Worm (Caenorhabditis elegans): ENCODE results near the gene col-143.
A peak's percentile ranks its signal among the peaks of the same experiment; 100 is the strongest.

The col-143 gene

DNA sequence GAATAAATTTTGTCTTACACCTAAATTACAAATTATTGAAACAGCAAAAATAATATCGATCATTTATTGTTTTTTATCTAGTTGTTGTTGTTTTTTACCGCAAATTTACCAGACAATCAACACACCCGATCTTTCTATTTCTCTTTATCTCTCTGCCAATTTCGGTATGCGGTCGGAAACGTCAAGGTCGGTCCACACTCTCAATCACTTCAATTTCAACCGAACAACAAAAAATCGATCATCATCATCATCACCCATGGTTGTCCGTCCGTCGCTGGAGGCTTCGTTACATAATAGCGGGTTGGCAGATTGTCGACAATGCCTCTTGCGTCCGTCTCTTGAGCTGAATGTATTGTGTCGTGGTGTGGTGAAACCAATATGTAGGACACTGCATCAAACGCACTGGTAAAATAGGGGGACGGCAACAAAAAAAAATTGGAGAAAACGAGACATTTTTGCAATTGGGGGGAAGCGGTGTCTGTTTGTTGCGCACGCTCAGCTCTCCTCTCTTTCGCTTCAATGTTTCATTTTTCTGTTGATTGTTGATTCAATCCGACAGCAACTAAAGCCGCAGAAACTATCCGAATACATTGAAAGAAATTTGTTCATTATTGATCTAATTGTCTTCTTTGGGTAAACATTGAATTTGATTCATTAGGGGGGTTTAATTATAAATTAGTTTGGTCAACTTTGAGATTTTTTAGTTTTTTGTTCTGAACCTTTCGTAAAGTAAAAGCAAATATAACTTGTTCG, 41.5 kb downstream of the col-143 start:
- TF ChIP-seq ceh-43 (GFP tag; optimal IDR thresholded peaks at IDR 0.05) (no peak), lin-32 (GFP tag; optimal IDR thresholded peaks at IDR 0.05) (no peak), ham-2 (GFP tag; optimal IDR thresholded peaks at IDR 0.05) (peak; percentile 59), bed-3 (GFP tag; optimal IDR thresholded peaks at IDR 0.05) (no peak), elt-1 (tag; optimal IDR thresholded peaks at IDR 0.05; ENCODE audit: borderline replicate concordance, insufficient read depth) (peak; percentile 75), ces-1 (GFP tag; optimal IDR thresholded peaks at IDR 0.05) (peak; percentile 16), pha-4 (tag; optimal IDR thresholded peaks at IDR 0.05) (peak; percentile 0), nhr-12 (tag; optimal IDR thresholded peaks at IDR 0.05) (no peak), hlh-1 (tag; optimal IDR thresholded peaks at IDR 0.05) (no peak)

DNA sequence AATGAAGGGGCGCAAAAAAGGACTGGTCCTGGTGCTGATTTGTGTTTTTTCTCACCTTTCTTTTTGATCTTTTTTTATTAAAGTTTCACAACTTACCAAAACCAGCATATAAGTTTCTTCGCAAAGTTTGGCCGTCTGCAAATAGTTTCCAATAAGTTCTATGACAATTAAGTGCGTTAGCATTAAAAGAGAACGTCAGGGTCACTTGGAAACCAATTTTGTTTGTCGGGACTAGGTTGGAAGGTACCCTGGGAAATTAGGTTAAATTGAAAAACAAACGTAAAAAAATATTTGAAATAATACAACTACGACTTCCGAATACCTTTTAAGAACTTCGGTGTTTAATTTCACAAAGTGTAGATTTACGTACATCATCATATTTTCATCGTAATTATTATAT, 43.1 kb downstream of the col-143 start:
- no peak for TF ChIP-seq lin-13 (tag; optimal IDR thresholded peaks at IDR 0.05)
- TF ChIP-seq nhr-76 (tag; optimal IDR thresholded peaks at IDR 0.05), result no peak
- no peak for TF ChIP-seq pha-4 (tag; optimal IDR thresholded peaks at IDR 0.05)
- TF ChIP-seq nhr-237 (tag; optimal IDR thresholded peaks at IDR 0.05), result no peak
- no peak for TF ChIP-seq ces-1 (GFP tag; optimal IDR thresholded peaks at IDR 0.05)
- TF ChIP-seq mab-5 (tag; optimal IDR thresholded peaks at IDR 0.05), result no peak
- no peak for TF ChIP-seq ceh-43 (GFP tag; optimal IDR thresholded peaks at IDR 0.05)
- TF ChIP-seq nhr-2 (tag; optimal IDR thresholded peaks at IDR 0.05), result no peak

DNA sequence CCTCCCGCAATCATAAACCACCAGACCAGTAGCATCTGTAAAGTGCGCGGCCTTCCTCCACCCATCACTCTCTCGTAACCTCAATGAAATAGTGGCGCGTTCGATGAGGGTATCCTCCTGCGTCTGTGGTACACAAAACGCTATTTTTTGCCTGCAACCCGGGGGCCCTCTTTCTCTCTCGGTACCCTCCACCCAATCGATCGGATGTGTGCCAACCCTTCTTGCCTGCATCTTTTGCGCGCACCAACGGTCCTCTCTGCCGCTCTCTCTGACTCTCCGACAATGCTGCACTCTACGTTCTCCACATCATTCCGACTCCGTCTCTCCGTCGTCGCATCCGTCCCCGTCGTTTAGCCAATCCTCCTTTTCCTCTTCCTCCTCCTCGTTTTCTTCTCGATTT, 44.1 kb downstream of the col-143 start:
- TF ChIP-seq nhr-28 (tag; optimal IDR thresholded peaks at IDR 0.05) (no peak), drap-1 (GFP tag; optimal IDR thresholded peaks at IDR 0.05) (peak; percentile 76), nhr-237 (tag; optimal IDR thresholded peaks at IDR 0.05) (peak; percentile 43), unc-120 (tag; optimal IDR thresholded peaks at IDR 0.05; ENCODE audit: poor library complexity, severe bottlenecking) (peak; percentile 90), lsy-2 (tag; optimal IDR thresholded peaks at IDR 0.05) (peak; percentile 55), ces-1 (GFP tag; optimal IDR thresholded peaks at IDR 0.05) (peak; percentile 52), unc-62 (GFP tag; optimal IDR thresholded peaks at IDR 0.05) (peak; percentile 80), elt-3 (tag; optimal IDR thresholded peaks at IDR 0.05) (no peak), unc-39 (tag; optimal IDR thresholded peaks at IDR 0.05) (peak; percentile 65), ceh-43 (GFP tag; optimal IDR thresholded peaks at IDR 0.05) (peak; percentile 33), ham-2 (GFP tag; optimal IDR thresholded peaks at IDR 0.05) (peak; percentile 80), tbx-8 (GFP tag; optimal IDR thresholded peaks at IDR 0.05) (no peak), nhr-12 (tag; optimal IDR thresholded peaks at IDR 0.05) (no peak), lin-13 (tag; optimal IDR thresholded peaks at IDR 0.05) (peak; percentile 20), flh-1 (GFP tag; optimal IDR thresholded peaks at IDR 0.05) (no peak), mls-2 (tag; optimal IDR thresholded peaks at IDR 0.05) (peak; percentile 86), nhr-2 (tag; optimal IDR thresholded peaks at IDR 0.05) (peak; percentile 78), M03D4.4 (tag; optimal IDR thresholded peaks at IDR 0.05) (peak; percentile 33), zip-8 (tag; optimal IDR thresholded peaks at IDR 0.05) (no peak), snpc-4 (tag; optimal IDR thresholded peaks at IDR 0.05) (no peak), pha-4 (tag; optimal IDR thresholded peaks at IDR 0.05) (peak; percentile 69), mep-1 (tag; optimal IDR thresholded peaks at IDR 0.05) (peak; percentile 62), cnd-1 (tag; optimal IDR thresholded peaks at IDR 0.05) (peak; percentile 70), elt-1 (tag; optimal IDR thresholded peaks at IDR 0.05; ENCODE audit: borderline replicate concordance, insufficient read depth) (no peak), bed-3 (GFP tag; optimal IDR thresholded peaks at IDR 0.05) (no peak), sptf-1 (tag; optimal IDR thresholded peaks at IDR 0.05) (peak; percentile 69), hlh-1 (tag; optimal IDR thresholded peaks at IDR 0.05) (peak; percentile 61), ceh-83 (GFP tag; optimal IDR thresholded peaks at IDR 0.05) (peak; percentile 53), lin-32 (GFP tag; optimal IDR thresholded peaks at IDR 0.05) (peak; percentile 22), ceh-39 (tag; optimal IDR thresholded peaks at IDR 0.05) (peak; percentile 34), ztf-11 (tag; optimal IDR thresholded peaks at IDR 0.05) (peak; percentile 15)

DNA sequence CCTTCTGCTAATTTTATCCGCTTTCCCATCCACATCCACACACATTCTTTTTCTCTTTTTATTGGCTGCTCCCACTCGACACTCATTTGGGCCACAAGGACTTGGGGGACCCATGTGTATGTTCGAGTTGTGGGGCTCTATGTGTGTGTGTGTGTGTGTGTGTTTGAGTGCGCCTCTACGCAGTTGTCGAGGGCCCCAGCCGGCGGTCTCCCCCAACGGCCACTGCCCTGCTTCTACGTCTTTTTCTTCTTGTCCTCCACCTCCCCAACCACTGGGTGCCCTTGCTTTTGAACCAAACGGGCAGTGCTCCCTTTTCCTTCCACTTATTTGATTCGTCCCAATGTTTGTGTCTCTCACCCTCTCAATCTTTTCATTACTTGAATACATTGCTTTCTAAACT, 45.2 kb downstream of the col-143 start:
- TF ChIP-seq sptf-1 (tag; optimal IDR thresholded peaks at IDR 0.05), result peak; percentile 49
- TF ChIP-seq drap-1 (GFP tag; optimal IDR thresholded peaks at IDR 0.05), result peak; percentile 33
- no peak for TF ChIP-seq mep-1 (tag; optimal IDR thresholded peaks at IDR 0.05)
- TF ChIP-seq cnd-1 (tag; optimal IDR thresholded peaks at IDR 0.05), result peak; percentile 20
- TF ChIP-seq mls-2 (tag; optimal IDR thresholded peaks at IDR 0.05), result peak; percentile 78
- peak; percentile 57 for TF ChIP-seq ces-1 (GFP tag; optimal IDR thresholded peaks at IDR 0.05)
- TF ChIP-seq unc-39 (tag; optimal IDR thresholded peaks at IDR 0.05), result no peak
- TF ChIP-seq unc-120 (tag; optimal IDR thresholded peaks at IDR 0.05; ENCODE audit: poor library complexity, severe bottlenecking), result peak; percentile 35
- peak; percentile 30 for TF ChIP-seq M03D4.4 (tag; optimal IDR thresholded peaks at IDR 0.05)
- no peak for TF ChIP-seq bed-3 (GFP tag; optimal IDR thresholded peaks at IDR 0.05)
